Worm (Caenorhabditis elegans): ENCODE measurements around the gene lbp-8.

Gene lbp-8

ce11 chrV:13866353-13866752, 24.2 kb upstream of the lbp-8 start, which contains the start of gene nhr-175 (continued):
- TF ChIP-seq D2030.7 (GFP tag; IDR thresholded peaks at IDR 0.05), result no peak

ce11 chrV:13868886-13869285, 21.7 kb upstream of the lbp-8 start:
- peak; percentile 76; the same call in 1 of the 2 replicates for TF ChIP-seq egrh-3 (GFP tag; IDR thresholded peaks at IDR 0.05)
- peak; percentile 10 for TF ChIP-seq ceh-27 (GFP tag; optimal IDR thresholded peaks at IDR 0.05)

ce11 chrV:13869551-13869950, 21.0 kb upstream of the lbp-8 start:
- TF ChIP-seq snpc-4 (GFP tag; optimal IDR thresholded peaks at IDR 0.05) (no peak), snpc-4 (tag; optimal IDR thresholded peaks at IDR 0.05) (no peak), B0035.1 (tag; optimal IDR thresholded peaks at IDR 0.05) (no peak), F55B11.4 (tag; optimal IDR thresholded peaks at IDR 0.05; ENCODE audit: borderline replicate concordance, insufficient read depth) (no peak)

ce11 chrV:13872895-13873294, 17.7 kb upstream of the lbp-8 start, which contains the start of gene cpt-5:
cpt-5 (plus strand) TSS chrV:13873195.
- TF ChIP-seq mcd-1 (GFP tag; IDR thresholded peaks at IDR 0.05), result no peak
- TF ChIP-seq lin-40 (tag; optimal IDR thresholded peaks at IDR 0.05), result no peak
- no peak for TF ChIP-seq bed-1 (GFP tag; IDR thresholded peaks at IDR 0.05)
- TF ChIP-seq nfya-2 (GFP tag; IDR thresholded peaks at IDR 0.05), result no peak
- no peak for TF ChIP-seq zim-3 (tag; optimal IDR thresholded peaks at IDR 0.05)
- no peak for TF ChIP-seq nhr-120 (GFP tag; IDR thresholded peaks at IDR 0.05)
- TF ChIP-seq dox-1 (GFP tag; IDR thresholded peaks at IDR 0.05), result no peak
- no peak for TF ChIP-seq ekl-4 (GFP tag; IDR thresholded peaks at IDR 0.05)
- TF ChIP-seq nhr-90 (tag; optimal IDR thresholded peaks at IDR 0.05), result no peak
- TF ChIP-seq ceh-40 (GFP tag; IDR thresholded peaks at IDR 0.05), result no peak
- no peak for TF ChIP-seq unc-130 (GFP tag; optimal IDR thresholded peaks at IDR 0.05)
- TF ChIP-seq atf-7 (tag; optimal IDR thresholded peaks at IDR 0.05), result no peak
- no peak for TF ChIP-seq F52B5.7 (tag; optimal IDR thresholded peaks at IDR 0.05)
- TF ChIP-seq attf-3 (GFP tag; conservative IDR thresholded peaks at IDR 0.05), result no peak
- TF ChIP-seq pha-4 (tag; optimal IDR thresholded peaks at IDR 0.05), result no peak

- no peak for TF ChIP-seq K11D2.4 (GFP tag; IDR thresholded peaks at IDR 0.05)
- no peak for TF ChIP-seq ztf-22 (GFP tag; optimal IDR thresholded peaks at IDR 0.05)
- TF ChIP-seq nfyb-1 (GFP tag; IDR thresholded peaks at IDR 0.05), result no peak
- no peak for TF ChIP-seq him-1 (tag; optimal IDR thresholded peaks at IDR 0.05)
- TF ChIP-seq ama-1 (optimal IDR thresholded peaks at IDR 0.05), result no peak
- no peak for TF ChIP-seq ama-1 (GFP tag; optimal IDR thresholded peaks at IDR 0.05)
- TF ChIP-seq egl-44 (GFP tag; IDR thresholded peaks at IDR 0.05), result no peak
- TF ChIP-seq unc-130 (GFP tag; optimal IDR thresholded peaks at IDR 0.05), result no peak
- no peak for TF ChIP-seq B0336.3 (GFP tag; IDR thresholded peaks at IDR 0.05)
- TF ChIP-seq attf-5 (GFP tag; optimal IDR thresholded peaks at IDR 0.05), result no peak
- no peak for TF ChIP-seq unc-62 (GFP tag; optimal IDR thresholded peaks at IDR 0.05)
- TF ChIP-seq F10E7.11 (tag; optimal IDR thresholded peaks at IDR 0.05), result no peak
- TF ChIP-seq B0019.2 (GFP tag; conservative IDR thresholded peaks at IDR 0.05), result no peak
- no peak for TF ChIP-seq ccch-3 (GFP tag; optimal IDR thresholded peaks at IDR 0.05)
- TF ChIP-seq tbp1 (GFP tag; optimal IDR thresholded peaks at IDR 0.05), result no peak
- TF ChIP-seq athp-1 (tag; optimal IDR thresholded peaks at IDR 0.05), result no peak
- no peak for TF ChIP-seq madf-8 (GFP tag; conservative IDR thresholded peaks at IDR 0.05)
- TF ChIP-seq ztf-18 (tag; optimal IDR thresholded peaks at IDR 0.05), result no peak
- TF ChIP-seq egl-18 (GFP tag; IDR thresholded peaks at IDR 0.05), result no peak
- no peak for TF ChIP-seq nfya-1 (tag; optimal IDR thresholded peaks at IDR 0.05; ENCODE audit: borderline replicate concordance, insufficient read depth)
- TF ChIP-seq F55B11.4 (tag; optimal IDR thresholded peaks at IDR 0.05; ENCODE audit: borderline replicate concordance, insufficient read depth), result no peak
Measured at ce11 chrV:13873323-13873722, 17.2 kb upstream of the lbp-8 start.
